Worm (Caenorhabditis elegans) whole organism, L4/young adult: ENCODE data around the gene C08F11.10.

Experiments
- dao-5 ChIP-seq: sonication (generic microtip); optimal IDR thresholded peaks from 2 replicates; lab custom pipeline; 2016; ENCODE audit warnings: missing genotype, missing genetic modification characterization, moderate library complexity, missing compliant biosample characterization
- him-1 ChIP-seq: sonication (generic microtip); optimal IDR thresholded peaks from 2 replicates; lab custom pipeline; 2016; ENCODE audit warnings: missing genotype, missing genetic modification reagents, missing genetic modification characterization, missing compliant biosample characterization

DNA sequence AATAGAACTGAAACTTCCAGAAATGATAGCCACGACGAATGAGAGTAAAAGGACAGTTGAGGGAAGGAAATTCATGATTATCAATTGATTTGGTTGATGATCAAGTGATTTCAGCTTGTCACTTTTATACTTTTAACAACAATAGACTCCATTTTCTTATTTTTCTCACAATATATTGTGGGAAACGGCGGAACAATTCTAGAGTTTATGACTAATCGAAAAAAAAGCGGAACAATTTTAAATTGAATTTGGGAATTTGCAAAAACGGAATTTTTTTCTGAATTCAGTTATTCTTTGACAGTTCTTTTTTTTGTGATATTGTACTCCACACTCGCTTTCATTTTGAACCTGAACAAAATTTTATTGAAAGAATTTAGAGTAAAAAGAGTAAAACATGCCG lies 15.1 kb upstream of the C08F11.10 start, which contains the start of gene Y45F10C.4:
- TF ChIP-seq dao-5 (tag; lab: Kevin White, UChicago), result no peak
- TF ChIP-seq him-1, result no peak
